Worm (Caenorhabditis elegans): ENCODE measurements around the gene srh-102.

- TF ChIP-seq tbx-2 (tag; optimal IDR thresholded peaks at IDR 0.05) (no peak), ama-1 (optimal IDR thresholded peaks at IDR 0.05) (no peak), pha-4 (tag; optimal IDR thresholded peaks at IDR 0.05) (no peak), pha-2 (tag; optimal IDR thresholded peaks at IDR 0.05) (no peak), lin-11 (tag; optimal IDR thresholded peaks at IDR 0.05) (no peak)
Observed at ce11 chrV:17165409-17165808, at the start of gene srh-102.
